Worm (Caenorhabditis elegans): ENCODE measurements around the gene C07C7.1.

C07C7.1 gene

DNA sequence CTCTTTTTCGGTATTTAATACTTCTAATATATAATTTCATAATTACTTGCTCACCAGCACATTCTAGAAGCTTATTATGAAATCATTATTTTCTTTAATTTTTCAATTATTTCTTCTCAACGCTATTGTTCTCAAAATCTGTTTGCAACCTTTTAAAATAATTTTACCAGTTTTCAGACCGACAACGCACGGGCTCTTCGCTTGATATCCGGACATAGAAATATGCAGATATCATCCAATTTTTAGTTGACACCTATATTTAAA is 15.2 kb downstream of the C07C7.1 start, which contains the start of gene wnk-1:
TSS of gene wnk-1 (plus strand) at position 165 of the 264 bp plus-strand sequence.
- no peak for TF ChIP-seq cey-2 (tag; optimal IDR thresholded peaks at IDR 0.05; ENCODE audit: borderline replicate concordance, insufficient read depth)
- no peak for TF ChIP-seq madf-9 (GFP tag; conservative IDR thresholded peaks at IDR 0.05)
- TF ChIP-seq pha-4 (GFP tag; IDR thresholded peaks at IDR 0.05): no peak
- no peak for TF ChIP-seq pha-4 (tag; optimal IDR thresholded peaks at IDR 0.05)
- no peak for TF ChIP-seq zip-2 (tag; optimal IDR thresholded peaks at IDR 0.05)
- TF ChIP-seq snpc-1.2 (GFP tag; IDR thresholded peaks at IDR 0.05): no peak
- TF ChIP-seq tag-97 (GFP tag; IDR thresholded peaks at IDR 0.05): no peak
- no peak for TF ChIP-seq T26A8.4 (GFP tag; IDR thresholded peaks at IDR 0.05)
- TF ChIP-seq nhr-6 (tag; optimal IDR thresholded peaks at IDR 0.05): no peak
- TF ChIP-seq nhr-41 (GFP tag; IDR thresholded peaks at IDR 0.05): no peak
- TF ChIP-seq dmd-9 (GFP tag; IDR thresholded peaks at IDR 0.05): no peak

ce11 chrIV:9210841-9211240 is 26.2 kb downstream of the C07C7.1 start:
- TF ChIP-seq cey-2 (tag; optimal IDR thresholded peaks at IDR 0.05; ENCODE audit: borderline replicate concordance, insufficient read depth) (no peak), mes-2 (tag; optimal IDR thresholded peaks at IDR 0.05; ENCODE audit: poor library complexity, severe bottlenecking) (no peak), snpc-4 (tag; optimal IDR thresholded peaks at IDR 0.05) (no peak), dpl-1 (GFP tag; optimal IDR thresholded peaks at IDR 0.05) (no peak), jun-1 (tag; optimal IDR thresholded peaks at IDR 0.05) (no peak), php-3 (GFP tag; IDR thresholded peaks at IDR 0.05) (no peak), aha-1 (tag) (peak; percentile 91), attf-4 (tag; optimal IDR thresholded peaks at IDR 0.05) (no peak)

DNA sequence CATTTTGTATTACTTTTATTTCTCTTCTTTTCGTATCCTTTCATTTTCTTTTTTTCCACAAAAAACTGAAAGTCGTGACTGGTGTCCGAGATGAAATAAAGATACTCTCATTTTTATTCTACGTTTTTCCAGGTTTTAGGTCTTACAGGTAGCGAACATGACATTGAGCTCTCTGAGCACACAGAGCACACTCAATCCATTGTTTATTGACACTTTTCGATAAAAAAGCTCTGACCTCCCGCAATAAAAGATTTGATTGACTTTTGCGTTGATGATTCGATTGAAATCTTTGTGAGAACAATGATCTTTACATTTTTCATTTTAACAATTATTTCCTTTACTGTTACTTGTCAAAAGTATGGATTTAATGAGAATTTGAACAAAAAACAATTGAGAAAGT is 27.5 kb downstream of the C07C7.1 start, which contains the start of gene C46C2.6:
TSS of gene C46C2.6 (plus strand) at position 301 of the 400 bp plus-strand sequence.
- TF ChIP-seq unc-62 (GFP tag; optimal IDR thresholded peaks at IDR 0.05 in 1 of 2) (peak in 1 of 2 experiments; percentile 4), unc-62 (tag; optimal IDR thresholded peaks at IDR 0.05) (no peak), ama-1 (optimal IDR thresholded peaks at IDR 0.05) (peak; percentile 14), gei-8 (GFP tag; optimal IDR thresholded peaks at IDR 0.05) (no peak)

- TF ChIP-seq T20F7.1 (GFP tag; optimal IDR thresholded peaks at IDR 0.05) (no peak), mdl-1 (tag; optimal IDR thresholded peaks at IDR 0.05) (no peak), unc-62 (GFP tag; optimal IDR thresholded peaks at IDR 0.05 in 1 of 2) (peak in 1 of 2 experiments; percentile 94), unc-62 (tag; optimal IDR thresholded peaks at IDR 0.05) (no peak), attf-4 (tag; optimal IDR thresholded peaks at IDR 0.05) (no peak)
Observed at ce11 chrIV:9214823-9215222, 30.2 kb downstream of the C07C7.1 start.

ce11 chrIV:9215824-9216223 is 31.2 kb downstream of the C07C7.1 start:
- TF ChIP-seq hmg-1.1 (GFP tag; IDR thresholded peaks at IDR 0.05) (no peak), ama-1 (optimal IDR thresholded peaks at IDR 0.05) (no peak), lsy-2 (tag; optimal IDR thresholded peaks at IDR 0.05) (peak in 1 of 2 experiments; percentile 26), R02D3.7 (tag; optimal IDR thresholded peaks at IDR 0.05) (no peak), ceh-62 (tag; optimal IDR thresholded peaks at IDR 0.05) (no peak), hif-1 (tag; optimal IDR thresholded peaks at IDR 0.05) (peak in 1 of 2 experiments; percentile 95), lin-29 (GFP tag; IDR thresholded peaks at IDR 0.05) (no peak), arid-1 (GFP tag; conservative IDR thresholded peaks at IDR 0.05) (no peak), nhr-10 (tag; optimal IDR thresholded peaks at IDR 0.05) (no peak), gei-8 (GFP tag; optimal IDR thresholded peaks at IDR 0.05) (no peak), tag-97 (GFP tag; IDR thresholded peaks at IDR 0.05) (no peak), dmd-8 (GFP tag; IDR thresholded peaks at IDR 0.05) (no peak), lir-3 (tag; optimal IDR thresholded peaks at IDR 0.05) (no peak), aha-1 (tag) (peak; percentile 97), Y75B8A.6 (GFP tag; IDR thresholded peaks at IDR 0.05) (no peak), mep-1 (tag; optimal IDR thresholded peaks at IDR 0.05) (no peak), nhr-237 (tag; optimal IDR thresholded peaks at IDR 0.05) (no peak), snpc-4 (tag; optimal IDR thresholded peaks at IDR 0.05) (no peak), saeg-2 (GFP tag; IDR thresholded peaks at IDR 0.05) (no peak), zip-11 (GFP tag; IDR thresholded peaks at IDR 0.05) (no peak), Y5F2A.4 (GFP tag; optimal IDR thresholded peaks at IDR 0.05) (no peak)

Data from whole organism, L4 larva.